Worm (Caenorhabditis elegans) whole organism, mixed stage, embryonic: Measurements from ENCODE around the gene ins-9.

Source experiments
- M03D4.4 ChIP-seq: sonication (generic microtip); optimal IDR thresholded peaks from 2 replicates; lab custom pipeline; 2017; ENCODE audit warnings: mild to moderate bottlenecking, missing genetic modification characterization, missing compliant biosample characterization
- bed-3 ChIP-seq: fragments of 200-800 bp; sonication (Bioruptor generic); optimal IDR thresholded peaks from 3 replicates; lab custom pipeline; 2018; ENCODE audit warnings: mild to moderate bottlenecking, missing genetic modification characterization, moderate library complexity, missing compliant biosample characterization
- blmp-1 ChIP-seq: fragments of 150-350 bp; optimal IDR thresholded peaks from 2 replicates; lab custom pipeline; 2014; ENCODE audit warnings: missing biosample characterization, missing genetic modification characterization
- ceh-39 ChIP-seq: fragments of 150-350 bp; optimal IDR thresholded peaks from 2 replicates; lab custom pipeline; 2014; ENCODE audit warnings: missing biosample characterization, missing genetic modification characterization
- ceh-43 ChIP-seq: fragments of 200-800 bp; sonication (Bioruptor generic); optimal IDR thresholded peaks from 2 replicates; lab custom pipeline; 2018; ENCODE audit warnings: mild to moderate bottlenecking, missing genetic modification characterization, moderate library complexity, missing compliant biosample characterization
- ceh-83 ChIP-seq: fragments of 200-800 bp; sonication (Bioruptor generic); optimal IDR thresholded peaks from 2 replicates; lab custom pipeline; 2018; ENCODE audit warnings: mild to moderate bottlenecking, missing genetic modification characterization, missing compliant biosample characterization
- ces-1 ChIP-seq: fragments of 150-350 bp; optimal IDR thresholded peaks from 2 replicates; lab custom pipeline; 2014; ENCODE audit warnings: missing biosample characterization, missing genetic modification reagents, missing genetic modification characterization
- drap-1 ChIP-seq: fragments of 200-800 bp; sonication (Bioruptor generic); optimal IDR thresholded peaks from 3 replicates; lab custom pipeline; 2018; ENCODE audit warnings: mild to moderate bottlenecking, missing genetic modification characterization, missing compliant biosample characterization
- elt-1 ChIP-seq: sonication (generic microtip); optimal IDR thresholded peaks from 2 replicates; lab custom pipeline; 2017; ENCODE audit warnings: missing genetic modification characterization, mild to moderate bottlenecking, missing compliant biosample characterization, antibody characterized with exemption, moderate library complexity, borderline replicate concordance; ENCODE audit not compliant: insufficient read depth
- elt-3 ChIP-seq: fragments of 150-350 bp; optimal IDR thresholded peaks from 2 replicates; lab custom pipeline; 2014; ENCODE audit warnings: missing biosample characterization, missing genetic modification characterization
- flh-1 ChIP-seq: fragments of 200-800 bp; sonication (Bioruptor generic); optimal IDR thresholded peaks from 2 replicates; lab custom pipeline; 2018; ENCODE audit warnings: mild to moderate bottlenecking, missing genetic modification characterization, moderate library complexity, missing compliant biosample characterization
- ham-2 ChIP-seq: fragments of 200-800 bp; sonication (Bioruptor generic); optimal IDR thresholded peaks from 2 replicates; lab custom pipeline; 2018; ENCODE audit warnings: mild to moderate bottlenecking, missing genetic modification characterization, missing compliant biosample characterization
- lin-13 ChIP-seq: fragments of 150-350 bp; optimal IDR thresholded peaks from 2 replicates; lab custom pipeline; 2014; ENCODE audit warnings: missing biosample characterization, missing genetic modification characterization
- lin-32 ChIP-seq: fragments of 200-800 bp; sonication (Bioruptor generic); optimal IDR thresholded peaks from 2 replicates; lab custom pipeline; 2018; ENCODE audit warnings: mild to moderate bottlenecking, missing genetic modification characterization, missing compliant biosample characterization
- mab-5 ChIP-seq: fragments of 150-350 bp; optimal IDR thresholded peaks from 2 replicates; lab custom pipeline; 2014; ENCODE audit warnings: missing biosample characterization, missing genetic modification characterization
- mls-2 ChIP-seq: sonication (generic microtip); optimal IDR thresholded peaks from 2 replicates; lab custom pipeline; 2016; ENCODE audit warnings: mild to moderate bottlenecking, missing genetic modification characterization, moderate library complexity, missing compliant biosample characterization
- nhr-12 ChIP-seq: fragments of 150-350 bp; optimal IDR thresholded peaks from 2 replicates; lab custom pipeline; 2014; ENCODE audit warnings: missing biosample characterization, missing genetic modification characterization
- nhr-2 ChIP-seq: fragments of 150-350 bp; optimal IDR thresholded peaks from 2 replicates; lab custom pipeline; 2014; ENCODE audit warnings: missing biosample characterization, missing genetic modification characterization
- nhr-237 ChIP-seq: fragments of 150-350 bp; optimal IDR thresholded peaks from 2 replicates; lab custom pipeline; 2014; ENCODE audit warnings: missing biosample characterization, missing genetic modification characterization
- nhr-28 ChIP-seq: fragments of 150-350 bp; optimal IDR thresholded peaks from 2 replicates; lab custom pipeline; 2014; ENCODE audit warnings: missing biosample characterization, missing genetic modification characterization
- nhr-76 ChIP-seq: sonication (generic microtip); optimal IDR thresholded peaks from 2 replicates; lab custom pipeline; 2017; ENCODE audit warnings: missing biosample characterization, missing genetic modification characterization
- pha-4 ChIP-seq: fragments of 150-350 bp; optimal IDR thresholded peaks from 2 replicates; lab custom pipeline; 2018; ENCODE audit warnings: missing biosample characterization, missing genetic modification reagents, missing genetic modification characterization
- sem-2 ChIP-seq: fragments of 200-800 bp; sonication (Bioruptor generic); optimal IDR thresholded peaks from 2 replicates; lab custom pipeline; 2018; ENCODE audit warnings: mild to moderate bottlenecking, missing genetic modification characterization, missing compliant biosample characterization
- sptf-1 ChIP-seq: sonication (generic microtip); optimal IDR thresholded peaks from 2 replicates; lab custom pipeline; 2017; ENCODE audit warnings: mild to moderate bottlenecking, missing genetic modification characterization, moderate library complexity, missing compliant biosample characterization
- unc-120 ChIP-seq: sonication (generic microtip); optimal IDR thresholded peaks from 2 replicates; lab custom pipeline; 2017; ENCODE audit warnings: missing genetic modification characterization, missing compliant biosample characterization; ENCODE audit not compliant: poor library complexity, severe bottlenecking
- unc-39 ChIP-seq: fragments of 150-350 bp; optimal IDR thresholded peaks from 2 replicates; lab custom pipeline; 2014; ENCODE audit warnings: missing biosample characterization, missing genetic modification characterization
- unc-62 ChIP-seq: fragments of 150-350 bp; optimal IDR thresholded peaks from 2 replicates; lab custom pipeline; 2014; ENCODE audit warnings: missing biosample characterization, missing genetic modification reagents, missing genetic modification characterization
- zip-8 ChIP-seq: fragments of 150-350 bp; optimal IDR thresholded peaks from 2 replicates; lab custom pipeline; 2014; ENCODE audit warnings: missing biosample characterization, missing genetic modification characterization
- ztf-11 ChIP-seq: fragments of 150-350 bp; optimal IDR thresholded peaks from 2 replicates; lab custom pipeline; 2014; ENCODE audit warnings: missing biosample characterization, missing genetic modification characterization

The ins-9 gene

ce11 chrX:8874748-8875147, 8.3 kb upstream of the ins-9 start, which contains the start of gene C06E2.1:
Gene C06E2.1, minus strand, starts transcription at chrX:8874848.
- no peak for TF ChIP-seq sem-2
- TF ChIP-seq nhr-28: no peak
- no peak for TF ChIP-seq sptf-1 (tag; lab: Kevin White, UChicago)
- TF ChIP-seq ham-2 (GFP tag; lab: Kevin White, UChicago): no peak
- TF ChIP-seq ceh-83 (GFP tag; lab: Kevin White, UChicago): no peak
- no peak for TF ChIP-seq nhr-237
- TF ChIP-seq M03D4.4 (tag; lab: Kevin White, UChicago): no peak
- no peak for TF ChIP-seq ceh-39 (tag; lab: Kevin White, UChicago)
- TF ChIP-seq ztf-11 (tag; lab: Kevin White, UChicago): no peak
- TF ChIP-seq elt-3 (tag; lab: Kevin White, UChicago): no peak
- TF ChIP-seq ceh-43 (GFP tag; lab: Kevin White, UChicago): no peak
- no peak for TF ChIP-seq blmp-1
- TF ChIP-seq unc-39 (tag; lab: Kevin White, UChicago): no peak
- no peak for TF ChIP-seq unc-62 (GFP tag; lab: Kevin White, UChicago)
- no peak for TF ChIP-seq drap-1
- no peak for TF ChIP-seq nhr-2

- TF ChIP-seq unc-39 (tag; lab: Kevin White, UChicago) (no peak), nhr-76 (tag; lab: Kevin White, UChicago) (no peak), nhr-2 (no peak), drap-1 (no peak), bed-3 (GFP tag; lab: Kevin White, UChicago) (no peak), pha-4 (tag; lab: Kevin White, UChicago) (no peak), ztf-11 (tag; lab: Kevin White, UChicago) (no peak), M03D4.4 (tag; lab: Kevin White, UChicago) (no peak), ham-2 (GFP tag; lab: Kevin White, UChicago) (no peak)
These were observed 2.7 kb upstream of the ins-9 start, which contains the start of the genes ubc-22 and ubc-21 for ce11 chrX:8869112-8869675. Gene ubc-22, minus strand, starts transcription at chrX:8869162. Gene ubc-21, plus strand, starts transcription at chrX:8869625.

DNA sequence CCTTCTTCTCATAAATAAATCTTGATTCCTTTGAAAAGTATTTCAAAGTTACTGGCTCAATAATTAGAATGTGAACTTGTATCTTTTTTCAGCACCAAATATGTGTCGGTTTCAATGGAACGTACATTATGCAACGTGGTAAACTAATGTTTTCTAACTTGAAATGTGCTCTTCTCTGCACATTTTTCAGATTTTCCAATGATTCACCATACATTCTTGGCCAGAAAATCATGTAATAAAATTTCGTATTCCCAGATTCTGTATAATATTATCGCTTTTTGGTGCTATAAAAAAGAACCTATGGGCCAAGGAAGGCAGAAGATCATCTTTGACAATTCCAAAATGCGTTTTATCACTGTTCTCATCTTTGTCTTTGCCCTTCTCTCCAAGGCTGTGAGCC, 5.5 kb downstream of the ins-9 start, which contains the start of gene C06E2.9:
TSS of gene C06E2.9 (plus strand) at position 301 of the 400 bp plus-strand sequence.
- no peak for TF ChIP-seq ham-2 (GFP tag; lab: Kevin White, UChicago)
- TF ChIP-seq ztf-11 (tag; lab: Kevin White, UChicago): no peak
- TF ChIP-seq ces-1 (GFP tag; lab: Kevin White, UChicago): no peak
- no peak for TF ChIP-seq M03D4.4 (tag; lab: Kevin White, UChicago)
- no peak for TF ChIP-seq nhr-12 (tag; lab: Kevin White, UChicago)
- TF ChIP-seq lin-13 (tag; lab: Kevin White, UChicago): no peak
- TF ChIP-seq lin-32 (GFP tag; lab: Kevin White, UChicago): no peak
- TF ChIP-seq nhr-76 (tag; lab: Kevin White, UChicago): no peak
- no peak for TF ChIP-seq unc-120 (tag; lab: Kevin White, UChicago)
- no peak for TF ChIP-seq sem-2
- no peak for TF ChIP-seq mab-5
- no peak for TF ChIP-seq flh-1 (GFP tag; lab: Kevin White, UChicago)
- TF ChIP-seq, all 35 proteins: peak for 0

- no peak for TF ChIP-seq ceh-83 (GFP tag; lab: Kevin White, UChicago)
- no peak for TF ChIP-seq mls-2
- TF ChIP-seq nhr-2: no peak
- no peak for TF ChIP-seq nhr-12 (tag; lab: Kevin White, UChicago)
- TF ChIP-seq nhr-237: no peak
- no peak for TF ChIP-seq M03D4.4 (tag; lab: Kevin White, UChicago)
- TF ChIP-seq ham-2 (GFP tag; lab: Kevin White, UChicago): no peak
- TF ChIP-seq lin-13 (tag; lab: Kevin White, UChicago): no peak
- TF ChIP-seq bed-3 (GFP tag; lab: Kevin White, UChicago): no peak
- no peak for TF ChIP-seq zip-8 (tag; lab: Kevin White, UChicago)
These were observed 6.9 kb downstream of the ins-9 start for ce11 chrX:8859538-8859937.

ce11 chrX:8857904-8858612, 8.4 kb downstream of the ins-9 start, which contains the start of gene C06E2.5:
Gene C06E2.5, minus strand, starts transcription at chrX:8857954.
- TF ChIP-seq unc-39 (tag; lab: Kevin White, UChicago) (no peak), elt-1 (peak; percentile 96)
